Worm (Caenorhabditis elegans) whole organism, early embryonic: ENCODE results near the gene fbxc-22.

Experiments
- B0310.2 ChIP-seq: sonication (generic microtip); optimal IDR thresholded peaks from 2 replicates; lab custom pipeline; 2016; ENCODE audit warnings: mild to moderate bottlenecking, missing genetic modification characterization, missing compliant biosample characterization
- aly-1 ChIP-seq: sonication (generic microtip); optimal IDR thresholded peaks from 2 replicates; lab custom pipeline; 2016; ENCODE audit warnings: missing genetic modification characterization, missing compliant biosample characterization
- ama-1 ChIP-seq: fragments of 150-350 bp; optimal IDR thresholded peaks from 2 replicates; lab custom pipeline; 2014
- ceh-13 ChIP-seq: fragments of 200-800 bp; sonication (Bioruptor generic); optimal IDR thresholded peaks from 2 replicates; lab custom pipeline; 2018; ENCODE audit warnings: mild to moderate bottlenecking, missing genetic modification characterization, missing compliant biosample characterization
- flt-1 ChIP-seq: fragments of 200-800 bp; sonication (Bioruptor generic); IDR thresholded peaks from 2 replicates; pipeline ENCODE4 v1.3.6; 2022; ENCODE audit warnings: missing genetic modification characterization, missing compliant biosample characterization
- hmbx-1 ChIP-seq: sonication (generic microtip); optimal IDR thresholded peaks from 2 replicates; lab custom pipeline; 2016; ENCODE audit warnings: mild to moderate bottlenecking, missing genetic modification characterization, missing compliant biosample characterization
- hnd-1 ChIP-seq: sonication (generic microtip); optimal IDR thresholded peaks from 2 replicates; lab custom pipeline; 2016; ENCODE audit warnings: missing genetic modification characterization, missing compliant biosample characterization
- scrt-1 ChIP-seq: fragments of 200-800 bp; sonication (Bioruptor generic); IDR thresholded peaks from 2 replicates; pipeline ENCODE4 v1.3.6; 2022; ENCODE audit warnings: missing genetic modification characterization, missing compliant biosample characterization
- sea-1 ChIP-seq: fragments of 200-800 bp; sonication (Bioruptor generic); conservative IDR thresholded peaks from 2 replicates; pipeline ENCODE4 v1.3.6; 2022; ENCODE audit warnings: missing genetic modification characterization, missing compliant biosample characterization
- tbx-37 ChIP-seq: fragments of 200-800 bp; sonication (Bioruptor generic); conservative IDR thresholded peaks from 2 replicates; pipeline ENCODE4 v1.3.6; 2022; ENCODE audit warnings: missing genetic modification reagents, missing genetic modification characterization, missing compliant biosample characterization
- tra-4 ChIP-seq: sonication (generic microtip); optimal IDR thresholded peaks from 2 replicates; lab custom pipeline; 2017; ENCODE audit warnings: missing genetic modification characterization, missing compliant biosample characterization

DNA sequence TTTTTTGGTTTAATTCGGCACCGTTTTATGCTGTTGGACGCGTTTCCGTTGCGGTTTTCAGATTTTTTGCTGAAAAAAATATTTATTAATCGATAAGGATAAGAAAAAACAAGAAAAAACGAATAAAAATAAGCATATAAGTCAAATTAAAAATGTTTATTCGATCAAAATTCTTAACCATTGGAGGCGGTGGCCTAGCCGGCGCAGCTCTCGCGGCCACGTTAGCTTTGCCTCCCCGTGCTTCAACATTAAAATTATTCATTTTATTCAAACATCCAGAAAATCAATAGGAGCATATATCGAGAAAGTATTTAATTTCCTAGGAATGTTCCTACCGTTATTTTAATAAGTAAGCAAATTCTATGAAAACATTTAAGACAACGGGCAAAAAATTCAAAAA is 28.0 kb downstream of the fbxc-22 start, which contains the start of gene ZC204.14:
- no peak for TF ChIP-seq B0310.2
- no peak for TF ChIP-seq flt-1 (GFP tag; lab: Robert Waterston, UW)
- TF ChIP-seq hnd-1 (tag; lab: Kevin White, UChicago), result no peak
- no peak for TF ChIP-seq ama-1
- TF ChIP-seq hmbx-1, result no peak
- TF ChIP-seq ceh-13 (GFP tag; lab: Kevin White, UChicago), result no peak
- TF ChIP-seq sea-1, result no peak
- TF ChIP-seq scrt-1 (GFP tag; lab: Robert Waterston, UW), result no peak
- TF ChIP-seq aly-1 (tag; lab: Kevin White, UChicago), result no peak
- TF ChIP-seq tbx-37 (GFP tag; lab: Robert Waterston, UW), result no peak
- no peak for TF ChIP-seq tra-4 (tag; lab: Kevin White, UChicago)
